Worm (Caenorhabditis elegans): ENCODE measurements around the gene K07F5.6.

The K07F5.6 gene

DNA sequence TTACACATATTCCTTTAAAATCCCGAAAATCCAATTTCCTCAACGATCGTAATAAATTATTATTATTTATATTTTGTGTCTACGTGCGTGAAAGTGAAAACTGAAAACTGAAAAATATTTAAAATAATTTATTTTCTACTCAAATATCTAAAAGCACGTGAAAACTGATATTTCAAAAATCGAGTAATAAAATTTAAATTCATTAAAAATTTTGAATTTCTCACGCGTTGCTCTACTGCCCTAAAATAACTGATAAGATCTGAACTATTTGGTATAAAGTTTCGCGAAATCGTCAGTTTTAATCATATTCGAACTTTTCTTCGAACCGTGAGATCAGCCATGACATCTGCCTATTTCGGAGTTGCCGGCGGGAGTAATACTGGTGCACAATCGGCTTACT is 5.8 kb upstream of the K07F5.6 start, which contains the start of gene ssq-1:
ssq-1 (plus strand) TSS at position 301 of the 400 bp plus-strand sequence.
- TF ChIP-seq F33H1.4 (GFP tag; IDR thresholded peaks at IDR 0.05) (no peak), ceh-27 (GFP tag; optimal IDR thresholded peaks at IDR 0.05) (no peak), lsl-1 (GFP tag; optimal IDR thresholded peaks at IDR 0.05) (no peak), K12H6.12 (tag; optimal IDR thresholded peaks at IDR 0.05) (no peak), attf-3 (GFP tag; conservative IDR thresholded peaks at IDR 0.05) (no peak), ekl-4 (GFP tag; IDR thresholded peaks at IDR 0.05) (no peak), C17E4.6 (GFP tag; IDR thresholded peaks at IDR 0.05) (no peak), lsy-27 (tag; optimal IDR thresholded peaks at IDR 0.05; ENCODE audit: borderline replicate concordance, insufficient read depth) (no peak), madf-3 (GFP tag; IDR thresholded peaks at IDR 0.05) (no peak), F49E8.2 (tag; optimal IDR thresholded peaks at IDR 0.05; ENCODE audit: insufficient read depth) (no peak)

DNA sequence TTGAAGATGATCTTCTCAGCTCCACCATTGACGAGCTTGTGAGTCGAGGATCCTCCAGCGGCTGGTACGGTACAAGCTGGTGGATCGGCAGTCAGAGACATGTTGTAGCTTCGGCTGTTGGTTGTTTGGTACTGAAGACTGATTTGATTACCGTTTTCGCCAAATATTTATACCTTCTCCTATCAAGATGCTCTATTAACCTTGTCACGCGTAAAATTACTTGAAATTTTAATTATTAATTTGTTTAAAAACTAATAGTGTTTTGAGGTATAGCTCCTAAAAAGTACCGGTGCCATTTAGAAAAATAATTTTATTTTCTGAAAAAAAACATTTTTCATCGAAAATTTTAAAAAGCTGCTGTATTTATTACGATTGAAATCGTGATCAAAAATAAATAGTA is 4.5 kb upstream of the K07F5.6 start, which contains the start of gene ssp-10:
ssp-10 (minus strand) TSS at position 101 of the 400 bp plus-strand sequence.
- no peak for TF ChIP-seq sdz-38 (tag; optimal IDR thresholded peaks at IDR 0.05)
- no peak for TF ChIP-seq ceh-40 (GFP tag; IDR thresholded peaks at IDR 0.05)
- TF ChIP-seq sea-2 (GFP tag; IDR thresholded peaks at IDR 0.05): no peak
- TF ChIP-seq F57C9.4 (tag; optimal IDR thresholded peaks at IDR 0.05): no peak
- TF ChIP-seq tbx-9 (tag; optimal IDR thresholded peaks at IDR 0.05; ENCODE audit: borderline replicate concordance): no peak
- TF ChIP-seq B0035.1 (tag; optimal IDR thresholded peaks at IDR 0.05): no peak
- no peak for TF ChIP-seq egrh-3 (GFP tag; IDR thresholded peaks at IDR 0.05)
- TF ChIP-seq lsl-1 (GFP tag; optimal IDR thresholded peaks at IDR 0.05): no peak
- TF ChIP-seq madf-3 (GFP tag; IDR thresholded peaks at IDR 0.05): no peak
- no peak for TF ChIP-seq F37B4.10 (GFP tag; IDR thresholded peaks at IDR 0.05)

DNA sequence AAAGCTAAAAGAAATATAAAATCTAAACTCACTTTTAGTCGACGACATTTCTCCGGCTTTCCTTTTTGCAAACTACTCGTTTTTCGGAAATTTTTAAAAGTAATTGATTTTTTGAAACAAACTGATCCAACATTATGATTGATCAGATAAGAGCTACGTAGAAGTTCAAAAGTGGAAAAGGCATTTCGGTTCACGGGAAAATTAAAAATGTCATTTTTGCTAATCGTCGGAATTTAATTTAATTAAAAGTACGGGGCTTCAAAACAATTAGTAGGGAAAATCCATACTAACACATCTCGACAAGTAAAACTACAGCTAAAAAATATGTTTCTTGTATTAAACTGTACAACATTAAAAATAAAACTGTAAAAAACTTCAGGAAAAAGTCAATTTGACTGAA is 3.1 kb upstream of the K07F5.6 start, which contains the start of gene K07F5.8:
K07F5.8 (minus strand) TSS at position 101 of the 400 bp plus-strand sequence.
- TF ChIP-seq ztf-18 (tag; optimal IDR thresholded peaks at IDR 0.05): no peak
- no peak for TF ChIP-seq attf-3 (GFP tag; conservative IDR thresholded peaks at IDR 0.05)
- no peak for TF ChIP-seq F57A8.1 (GFP tag; optimal IDR thresholded peaks at IDR 0.05)
- TF ChIP-seq lin-54 (GFP tag; optimal IDR thresholded peaks at IDR 0.05): no peak

DNA sequence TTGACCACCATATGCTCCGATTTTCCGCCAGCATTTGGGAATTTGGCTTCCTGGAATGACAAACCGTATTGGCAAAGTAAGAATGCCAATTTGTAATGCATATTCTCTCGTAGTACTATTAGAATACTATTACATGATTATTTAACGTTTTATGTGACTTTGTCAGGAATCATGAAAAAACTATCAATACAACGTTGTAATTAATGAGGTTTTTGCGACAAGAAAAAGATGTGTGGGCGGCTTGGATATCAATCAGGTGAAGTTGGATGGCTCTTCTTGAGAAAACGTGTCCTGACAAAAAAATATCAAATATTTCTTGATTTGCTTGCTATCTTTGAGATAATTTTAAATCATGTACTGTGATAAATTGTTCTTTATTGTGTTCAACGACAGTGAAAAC is 1.6 kb upstream of the K07F5.6 start, which contains the start of gene K07F5.7:
K07F5.7 (minus strand) TSS at position 101 of the 400 bp plus-strand sequence.
- TF ChIP-seq ztf-25 (GFP tag; IDR thresholded peaks at IDR 0.05): no peak
- TF ChIP-seq ztf-18 (tag; optimal IDR thresholded peaks at IDR 0.05): no peak
- TF ChIP-seq nfya-1 (tag; optimal IDR thresholded peaks at IDR 0.05; ENCODE audit: borderline replicate concordance, insufficient read depth): no peak
- TF ChIP-seq hmg-20 (GFP tag; IDR thresholded peaks at IDR 0.05): no peak
- no peak for TF ChIP-seq snpc-1.1 (tag; optimal IDR thresholded peaks at IDR 0.05; ENCODE audit: insufficient read depth)
- no peak for TF ChIP-seq cebp-1 (GFP tag; IDR thresholded peaks at IDR 0.05)
- TF ChIP-seq cebp-1 (tag; optimal IDR thresholded peaks at IDR 0.05): no peak
- no peak for TF ChIP-seq efl-1 (GFP tag; optimal IDR thresholded peaks at IDR 0.05)
- no peak for TF ChIP-seq K11D2.4 (GFP tag; IDR thresholded peaks at IDR 0.05)
- no peak for TF ChIP-seq atf-7 (tag; optimal IDR thresholded peaks at IDR 0.05)
- no peak for TF ChIP-seq attf-3 (GFP tag; conservative IDR thresholded peaks at IDR 0.05)
- TF ChIP-seq attf-6 (GFP tag; IDR thresholded peaks at IDR 0.05): no peak
- no peak for TF ChIP-seq lin-35 (GFP tag; optimal IDR thresholded peaks at IDR 0.05)
- no peak for TF ChIP-seq egl-18 (GFP tag; IDR thresholded peaks at IDR 0.05)

Data from whole organism, young adult.